Worm (Caenorhabditis elegans) whole organism, L1 larva: ENCODE data around the gene R52.5.

Experiments
- C04F5.9 ChIP-seq: sonication (generic microtip); optimal IDR thresholded peaks from 2 replicates; lab custom pipeline; 2016; ENCODE audit warnings: missing genetic modification characterization, missing compliant biosample characterization
- C16A3.4 ChIP-seq: fragments of 150-350 bp; optimal IDR thresholded peaks from 2 replicates; lab custom pipeline; 2014; ENCODE audit warnings: missing biosample characterization, missing genetic modification characterization
- C34B4.2 ChIP-seq: sonication (generic microtip); optimal IDR thresholded peaks from 2 replicates; lab custom pipeline; 2017; ENCODE audit warnings: mild to moderate bottlenecking, missing genetic modification characterization, missing compliant biosample characterization
- Y116A8C.19 ChIP-seq: sonication (generic microtip); optimal IDR thresholded peaks from 2 replicates; lab custom pipeline; 2016; ENCODE audit warnings: missing compliant biosample characterization, missing genetic modification characterization, borderline replicate concordance
- aly-2 ChIP-seq: fragments of 150-350 bp; optimal IDR thresholded peaks from 2 replicates; lab custom pipeline; 2014; ENCODE audit warnings: missing biosample characterization, missing genetic modification characterization
- blmp-1 ChIP-seq: fragments of 150-350 bp; optimal IDR thresholded peaks from 2 replicates; lab custom pipeline; 2014; ENCODE audit warnings: missing biosample characterization, missing genetic modification characterization
- ceh-63 ChIP-seq: fragments of 200-800 bp; sonication (Bioruptor generic); optimal IDR thresholded peaks from 2 replicates; lab custom pipeline; 2018; ENCODE audit warnings: mild to moderate bottlenecking, missing genetic modification characterization, missing compliant biosample characterization
- dsc-1 ChIP-seq: sonication (generic microtip); optimal IDR thresholded peaks from 2 replicates; lab custom pipeline; 2016; ENCODE audit warnings: mild to moderate bottlenecking, missing genetic modification characterization, missing compliant biosample characterization
- efl-3 ChIP-seq: fragments of 200-800 bp; sonication (Bioruptor generic); optimal IDR thresholded peaks from 2 replicates; lab custom pipeline; 2018; ENCODE audit warnings: mild to moderate bottlenecking, missing genetic modification characterization, missing compliant biosample characterization
- egl-13 ChIP-seq: sonication (generic microtip); optimal IDR thresholded peaks from 2 replicates; lab custom pipeline; 2016; ENCODE audit warnings: missing genotype, missing genetic modification reagents, missing genetic modification characterization, missing compliant biosample characterization
- elt-2 ChIP-seq: sonication (generic microtip); optimal IDR thresholded peaks from 2 replicates; lab custom pipeline; 2016; ENCODE audit warnings: missing genetic modification characterization, mild to moderate bottlenecking, inconsistent platforms, missing compliant biosample characterization, missing genetic modification reagents
- fkh-10 ChIP-seq: sonication (generic microtip); optimal IDR thresholded peaks from 2 replicates; lab custom pipeline; 2017; ENCODE audit warnings: missing biosample characterization, missing genetic modification reagents, missing genetic modification characterization
- jun-1 ChIP-seq: fragments of 150-350 bp; optimal IDR thresholded peaks from 2 replicates; lab custom pipeline; 2014; ENCODE audit warnings: missing biosample characterization, missing genetic modification reagents, missing genetic modification characterization
- lin-13 ChIP-seq: fragments of 150-350 bp; optimal IDR thresholded peaks from 2 replicates; lab custom pipeline; 2014; ENCODE audit warnings: missing biosample characterization, missing genetic modification reagents, missing genetic modification characterization
- lin-35 ChIP-seq, 2 experiments: fragments of 150-350 bp; optimal IDR thresholded peaks; 2 replicates each; lab custom pipeline; 2014; ENCODE audit warnings: missing biosample characterization in 2 of 2, missing genetic modification characterization in 2 of 2, missing genetic modification reagents in 2 of 2
- mab-9 ChIP-seq: fragments of 200-800 bp; sonication (Bioruptor generic); IDR thresholded peaks from 2 replicates; pipeline ENCODE4 v1.3.6; 2022; ENCODE audit warnings: missing genetic modification reagents, missing genetic modification characterization, missing compliant biosample characterization
- mef-2 ChIP-seq: fragments of 150-350 bp; optimal IDR thresholded peaks from 2 replicates; lab custom pipeline; 2014; ENCODE audit warnings: missing biosample characterization, missing genetic modification characterization
- nhr-11 ChIP-seq: fragments of 150-350 bp; optimal IDR thresholded peaks from 2 replicates; lab custom pipeline; 2014; ENCODE audit warnings: missing biosample characterization, missing genetic modification characterization
- nhr-19 ChIP-seq: fragments of 200-800 bp; sonication (Bioruptor generic); conservative IDR thresholded peaks from 2 replicates; pipeline ENCODE4 v1.3.6; 2022; ENCODE audit warnings: missing genetic modification characterization, missing compliant biosample characterization
- nhr-20 ChIP-seq: sonication (generic microtip); optimal IDR thresholded peaks from 2 replicates; lab custom pipeline; 2016; ENCODE audit warnings: mild to moderate bottlenecking, missing genetic modification characterization, missing compliant biosample characterization
- nhr-77 ChIP-seq: fragments of 150-350 bp; optimal IDR thresholded peaks from 2 replicates; lab custom pipeline; 2014; ENCODE audit warnings: missing biosample characterization, missing genetic modification characterization
- nhr-85 ChIP-seq: sonication (generic microtip); peaks from one replicate; lab custom pipeline; 2016; ENCODE audit warnings: missing genetic modification characterization, inconsistent platforms, missing compliant biosample characterization
- skn-1 ChIP-seq: fragments of 150-350 bp; optimal IDR thresholded peaks from 2 replicates; lab custom pipeline; 2014; ENCODE audit warnings: missing biosample characterization, missing genetic modification characterization
- snpc-4 ChIP-seq: fragments of 150-350 bp; optimal IDR thresholded peaks from 2 replicates; lab custom pipeline; 2014; ENCODE audit warnings: missing biosample characterization, missing genetic modification characterization
- sptf-1 ChIP-seq: fragments of 150-350 bp; optimal IDR thresholded peaks from 2 replicates; lab custom pipeline; 2014; ENCODE audit warnings: missing biosample characterization, missing genetic modification characterization
- unc-30 ChIP-seq: sonication (generic microtip); optimal IDR thresholded peaks from 2 replicates; lab custom pipeline; 2017; ENCODE audit warnings: missing biosample characterization, missing genetic modification characterization
- xbp-1 ChIP-seq: sonication (generic microtip); optimal IDR thresholded peaks from 2 replicates; lab custom pipeline; 2016; ENCODE audit warnings: missing genetic modification characterization, missing compliant biosample characterization
- zag-1 ChIP-seq: fragments of 150-350 bp; optimal IDR thresholded peaks from 2 replicates; lab custom pipeline; 2014; ENCODE audit warnings: missing biosample characterization, missing genetic modification characterization

Gene R52.5

ce11 chrII:2116794-2117193 is 7.0 kb upstream of the R52.5 start, which contains the start of gene srh-195:
Gene srh-195, minus strand, starts transcription at chrII:2116894.
- TF ChIP-seq fkh-10 (GFP tag; lab: Kevin White, UChicago): no peak

- TF ChIP-seq snpc-4: no peak
Measured at ce11 chrII:2114488-2114887, 4.6 kb upstream of the R52.5 start.

DNA sequence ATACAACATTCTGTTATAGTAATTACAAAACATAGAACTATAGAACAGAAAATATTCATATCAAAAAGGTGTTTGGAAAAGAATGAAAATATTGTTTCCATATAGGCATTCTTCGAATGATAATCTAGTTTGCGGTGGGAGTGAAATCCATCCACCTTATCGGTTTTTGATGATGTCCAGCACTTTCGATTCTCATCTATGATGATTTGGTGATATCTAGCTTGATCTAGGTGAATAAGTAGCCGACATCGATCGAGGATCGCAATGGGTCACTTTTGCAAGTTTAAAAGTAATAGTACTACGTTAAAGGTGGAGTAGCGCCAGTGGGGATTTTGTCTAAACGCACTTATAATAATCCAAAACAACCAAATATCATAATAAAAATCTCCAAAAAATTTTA is 3.1 kb upstream of the R52.5 start, which contains the start of gene R52.6:
TSS of gene R52.6 (minus strand) at position 101 of the 400 bp plus-strand sequence.
- TF ChIP-seq unc-30: no peak
- TF ChIP-seq lin-35 (GFP tag; optimal IDR thresholded peaks at IDR 0.05; lab: Kevin White, UChicago): no peak
- no peak for TF ChIP-seq ceh-63 (GFP tag; lab: Kevin White, UChicago)
- TF ChIP-seq jun-1 (tag; lab: Kevin White, UChicago): no peak
- no peak for TF ChIP-seq efl-3 (GFP tag; lab: Kevin White, UChicago)
- TF ChIP-seq blmp-1 (tag; lab: Kevin White, UChicago): peak; percentile 1

DNA sequence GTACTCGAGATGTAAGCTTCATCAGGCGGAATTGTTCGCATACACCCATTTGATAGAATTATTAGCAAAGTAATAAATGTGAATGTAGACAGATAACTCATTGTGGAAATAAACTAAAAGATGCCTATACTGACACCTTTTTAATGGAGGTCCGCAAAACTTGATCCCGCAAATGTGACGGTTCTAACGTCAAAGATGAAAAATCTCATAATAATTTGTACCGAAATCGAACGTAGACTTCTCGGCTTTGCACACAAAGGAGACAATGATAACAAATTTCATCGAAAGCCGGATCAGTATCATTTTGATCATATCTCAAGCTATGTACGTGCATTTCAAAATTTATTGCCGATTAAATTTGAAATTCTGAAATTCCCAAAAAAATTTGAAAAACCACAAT is 1.5 kb downstream of the R52.5 start, which contains the start of gene R52.4:
TSS of gene R52.4 (minus strand) at position 101 of the 400 bp plus-strand sequence.
- TF ChIP-seq Y116A8C.19 (no peak), C16A3.4 (tag; lab: Kevin White, UChicago) (no peak), nhr-85 (no peak), aly-2 (no peak), mef-2 (tag; lab: Kevin White, UChicago) (no peak), sptf-1 (tag; lab: Kevin White, UChicago) (no peak), lin-13 (GFP tag; lab: Kevin White, UChicago) (no peak), lin-35 (GFP tag; optimal IDR thresholded peaks at IDR 0.05; lab: Kevin White, UChicago) (no peak), C34B4.2 (no peak), xbp-1 (tag; lab: Kevin White, UChicago) (no peak), zag-1 (tag; lab: Kevin White, UChicago) (no peak)
- TF ChIP-seq, all 84 proteins: peak for 0

ce11 chrII:2099139-2099976 is 10.5 kb downstream of the R52.5 start, which contains the start of gene math-42:
Gene math-42, plus strand, starts transcription at chrII:2099926.
- TF ChIP-seq skn-1 (tag; lab: Kevin White, UChicago) (no peak), nhr-11 (tag; lab: Kevin White, UChicago) (no peak), elt-2 (peak; percentile 38), dsc-1 (no peak), mab-9 (GFP tag; lab: Robert Waterston, UW) (no peak), zag-1 (tag; lab: Kevin White, UChicago) (no peak), nhr-77 (no peak)

DNA sequence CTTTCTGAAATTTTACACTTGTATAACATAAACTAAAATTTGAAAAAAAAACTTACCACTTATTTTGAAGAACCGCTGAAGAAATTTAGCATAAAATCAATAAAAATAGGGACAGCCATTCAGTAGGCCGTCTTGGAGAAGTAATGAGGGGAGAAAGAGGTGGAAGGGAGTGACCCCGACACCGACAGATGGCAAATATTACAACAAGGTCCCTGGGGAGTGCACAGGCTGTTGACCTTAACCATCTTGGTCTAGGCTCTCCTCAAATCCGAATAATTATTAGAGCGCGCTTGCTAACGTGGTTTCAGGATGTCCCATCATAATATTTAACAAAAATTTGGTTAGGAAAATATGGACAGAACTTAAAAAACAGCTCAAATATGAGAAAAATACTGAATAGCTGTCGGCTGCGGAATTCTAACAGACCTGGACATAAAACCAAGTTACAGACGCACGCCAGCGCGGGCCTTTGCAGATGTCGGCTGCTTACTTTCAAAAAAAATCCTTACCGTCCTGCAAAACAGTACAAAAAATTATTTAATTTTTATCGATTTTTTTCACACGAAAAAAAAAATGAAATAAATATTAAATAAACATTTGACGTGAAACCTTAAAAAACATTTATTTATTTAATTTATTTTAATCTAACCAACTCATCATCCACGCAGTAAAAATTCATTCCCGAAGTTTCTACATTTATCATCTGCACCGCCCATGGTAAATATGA is 14.8 kb downstream of the R52.5 start, which contains the start of gene T16A1.2:
TSS of gene T16A1.2 (plus strand) at position 677 of the 727 bp plus-strand sequence.
- TF ChIP-seq nhr-19 (GFP tag; lab: Robert Waterston, UW): no peak
- no peak for TF ChIP-seq C04F5.9 (tag; lab: Kevin White, UChicago)
- TF ChIP-seq, all 84 proteins: peak for 0

DNA sequence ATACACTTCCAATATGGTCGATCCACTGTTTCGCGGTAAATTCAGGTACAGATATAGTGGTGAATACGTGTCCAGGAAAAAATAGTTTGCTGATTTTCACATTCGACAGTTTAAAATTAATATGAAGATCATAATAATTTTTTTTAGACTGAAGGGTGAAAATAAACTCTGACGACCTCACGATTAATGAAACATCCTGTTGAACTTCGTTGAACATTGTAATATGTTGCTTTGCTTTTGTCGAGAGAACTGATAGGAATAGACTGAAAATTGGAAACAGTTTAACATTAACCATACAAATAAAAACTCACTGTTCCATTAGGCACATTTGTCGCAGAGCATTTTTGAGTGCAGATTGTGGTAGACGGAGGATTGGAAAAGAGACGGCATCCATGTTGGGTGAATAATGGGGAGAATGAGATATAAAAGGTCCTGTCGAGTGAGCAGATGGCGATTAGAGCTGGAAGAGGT is 16.4 kb downstream of the R52.5 start, which contains the start of gene fbxb-37:
TSS of gene fbxb-37 (minus strand) at position 421 of the 471 bp plus-strand sequence.
- no peak for TF ChIP-seq skn-1 (tag; lab: Kevin White, UChicago)
- TF ChIP-seq zag-1 (tag; lab: Kevin White, UChicago): no peak
- no peak for TF ChIP-seq nhr-20 (tag; lab: Kevin White, UChicago)
- no peak for TF ChIP-seq egl-13 (tag; lab: Kevin White, UChicago)
